Worm (Caenorhabditis elegans): ENCODE measurements around the gene nhr-167.

DNA sequence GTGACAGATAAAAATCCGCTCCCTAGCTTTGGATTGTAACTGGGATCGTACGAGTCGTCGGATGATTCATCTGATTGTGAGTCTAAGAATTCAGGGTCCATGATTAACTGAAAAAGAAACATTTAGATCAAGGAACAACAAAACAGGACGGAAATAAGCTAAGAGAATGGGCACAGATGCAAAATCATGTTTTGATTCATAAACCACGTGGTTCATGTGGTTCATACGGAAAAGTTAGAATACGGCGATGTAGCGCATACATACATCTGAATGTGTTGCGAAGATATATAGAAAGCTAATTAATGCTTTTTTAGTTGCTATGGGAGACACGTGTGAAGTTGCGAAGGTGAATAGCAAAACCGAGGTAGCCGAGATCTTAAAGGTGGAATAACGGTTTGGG, 39.9 kb downstream of the nhr-167 start, which contains the start of gene F55G7.3:
- TF ChIP-seq blmp-1 (tag; optimal IDR thresholded peaks at IDR 0.05; ENCODE audit: insufficient read depth): no peak
- TF ChIP-seq ceh-82 (tag; optimal IDR thresholded peaks at IDR 0.05): no peak
- no peak for TF ChIP-seq nhr-25 (tag; optimal IDR thresholded peaks at IDR 0.05)
- no peak for TF ChIP-seq lsy-2 (tag; optimal IDR thresholded peaks at IDR 0.05)
- no peak for TF ChIP-seq peb-1 (tag; optimal IDR thresholded peaks at IDR 0.05)
- TF ChIP-seq snpc-4 (tag; optimal IDR thresholded peaks at IDR 0.05): no peak
- no peak for TF ChIP-seq elt-3 (tag; optimal IDR thresholded peaks at IDR 0.05)
- no peak for TF ChIP-seq lin-13 (GFP tag; optimal IDR thresholded peaks at IDR 0.05)
- no peak for TF ChIP-seq ztf-11 (tag; optimal IDR thresholded peaks at IDR 0.05)
